Worm (Caenorhabditis elegans): ENCODE measurements around the gene fkh-4.
"Not testable (repeated sequence)": the region's sequence is repeated elsewhere in the genome, so short reads cannot be mapped to it uniquely, and the experiment has no call there.

DNA sequence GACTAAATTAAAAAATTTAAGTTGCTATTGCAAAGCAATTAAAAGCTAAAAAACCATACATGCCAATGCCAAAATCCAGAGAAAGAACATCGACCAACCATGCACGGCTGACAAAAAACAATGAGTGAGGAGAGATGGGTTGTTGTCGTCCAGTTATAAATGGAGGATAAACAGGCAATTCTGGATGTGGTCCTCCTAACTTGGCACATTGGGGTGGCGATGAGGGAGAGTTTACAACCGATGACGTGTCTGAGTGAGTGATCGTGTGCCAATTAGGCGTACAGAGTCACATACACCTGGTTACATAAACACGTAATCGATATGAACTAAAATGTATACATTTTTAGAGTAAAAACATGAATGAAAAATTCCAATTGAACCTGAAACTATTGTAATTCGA, 2.7 kb upstream of the fkh-4 start, which contains the start of gene C29F7.10:
- TF ChIP-seq pqm-1 (tag; optimal IDR thresholded peaks at IDR 0.05); pag-3 (tag; optimal IDR thresholded peaks at IDR 0.05; ENCODE audit: borderline replicate concordance, insufficient read depth): not testable (repeated sequence)
